Worm (Caenorhabditis elegans) whole organism, L1 larva: Measurements from ENCODE around the gene rme-4.

Experiments
- aha-1 ChIP-seq: fragments of 150-350 bp; optimal IDR thresholded peaks from 2 replicates; lab custom pipeline; 2014; ENCODE audit warnings: missing biosample characterization, missing genetic modification characterization
- dpl-1 ChIP-seq, 3 experiments: fragments of 150-350 bp in 2 of 3; sonication (generic microtip) in 1 of 3; optimal IDR thresholded peaks; 2 replicates each; lab custom pipeline; 2014 to 2017; ENCODE audit warnings: missing biosample characterization in 3 of 3, missing genetic modification characterization in 3 of 3, missing genetic modification reagents in 3 of 3
- isw-1 ChIP-seq: fragments of 200-800 bp; sonication (Bioruptor generic); IDR thresholded peaks from 2 replicates; pipeline ENCODE4 v1.3.6; 2022; ENCODE audit warnings: missing genetic modification characterization, missing compliant biosample characterization
- jun-1 ChIP-seq: fragments of 150-350 bp; optimal IDR thresholded peaks from 2 replicates; lab custom pipeline; 2014; ENCODE audit warnings: missing biosample characterization, missing genetic modification reagents, missing genetic modification characterization
- nhr-237 ChIP-seq: fragments of 150-350 bp; optimal IDR thresholded peaks from 2 replicates; lab custom pipeline; 2014; ENCODE audit warnings: missing biosample characterization, missing genetic modification characterization
- nhr-77 ChIP-seq: fragments of 150-350 bp; optimal IDR thresholded peaks from 2 replicates; lab custom pipeline; 2014; ENCODE audit warnings: missing biosample characterization, missing genetic modification characterization
- snpc-4 ChIP-seq: fragments of 150-350 bp; optimal IDR thresholded peaks from 2 replicates; lab custom pipeline; 2014; ENCODE audit warnings: missing biosample characterization, missing genetic modification characterization
- unc-30 ChIP-seq: sonication (generic microtip); optimal IDR thresholded peaks from 2 replicates; lab custom pipeline; 2017; ENCODE audit warnings: missing biosample characterization, missing genetic modification characterization
- unc-62 ChIP-seq: fragments of 150-350 bp; optimal IDR thresholded peaks from 2 replicates; lab custom pipeline; 2014; ENCODE audit warnings: missing biosample characterization, missing genetic modification reagents, missing genetic modification characterization

DNA sequence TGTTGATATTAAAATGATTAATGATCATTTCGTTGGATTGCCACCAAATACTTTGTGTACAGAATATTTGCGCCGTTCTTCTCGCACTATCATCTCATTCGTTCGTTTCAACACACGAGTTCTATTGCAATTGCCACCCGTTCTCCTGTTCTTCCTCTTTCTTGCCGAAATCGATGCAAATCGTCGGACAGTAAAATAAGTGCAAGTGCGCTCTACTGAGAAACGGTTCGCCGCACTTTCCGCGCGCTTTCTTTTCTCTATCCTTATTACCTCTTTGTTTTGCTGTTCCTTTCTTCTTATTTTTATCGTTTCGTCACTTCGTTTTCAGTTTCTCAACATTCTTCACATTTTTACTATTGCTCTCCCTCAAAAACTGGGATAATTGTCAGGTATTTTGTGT is 11.5 kb upstream of the rme-4 start:
- TF ChIP-seq isw-1 (GFP tag; lab: Robert Waterston, UW) (no peak), aha-1 (tag; lab: Kevin White, UChicago) (no peak), nhr-77 (tag; lab: Kevin White, UChicago) (no peak), unc-30 (no peak), jun-1 (tag; lab: Kevin White, UChicago) (no peak), nhr-237 (tag; lab: Kevin White, UChicago) (no peak), unc-62 (GFP tag; lab: Kevin White, UChicago) (no peak), dpl-1 (GFP tag; optimal IDR thresholded peaks at IDR 0.05; lab: Kevin White, UChicago) (peak; percentile 29 to 40 (median 31)), snpc-4 (no peak)
